Worm (Caenorhabditis elegans) whole organism, midembryonic: ENCODE data around the gene Y105C5B.9.

Source experiments
- klf-2 ChIP-seq: fragments of 200-800 bp; sonication (Bioruptor generic); conservative IDR thresholded peaks from 2 replicates; pipeline ENCODE4 v1.3.6; 2022; ENCODE audit warnings: missing genetic modification reagents, missing genetic modification characterization, missing compliant biosample characterization
- ref-1 ChIP-seq: fragments of 200-800 bp; sonication (Bioruptor generic); conservative IDR thresholded peaks from 2 replicates; pipeline ENCODE4 v1.3.6; 2022; ENCODE audit warnings: missing genetic modification reagents, missing genetic modification characterization, missing compliant biosample characterization
- ztf-23 ChIP-seq: fragments of 200-800 bp; sonication (Bioruptor generic); IDR thresholded peaks from 2 replicates; pipeline ENCODE4 v1.3.6; 2022; ENCODE audit warnings: missing genetic modification reagents, missing genetic modification characterization, missing compliant biosample characterization

DNA sequence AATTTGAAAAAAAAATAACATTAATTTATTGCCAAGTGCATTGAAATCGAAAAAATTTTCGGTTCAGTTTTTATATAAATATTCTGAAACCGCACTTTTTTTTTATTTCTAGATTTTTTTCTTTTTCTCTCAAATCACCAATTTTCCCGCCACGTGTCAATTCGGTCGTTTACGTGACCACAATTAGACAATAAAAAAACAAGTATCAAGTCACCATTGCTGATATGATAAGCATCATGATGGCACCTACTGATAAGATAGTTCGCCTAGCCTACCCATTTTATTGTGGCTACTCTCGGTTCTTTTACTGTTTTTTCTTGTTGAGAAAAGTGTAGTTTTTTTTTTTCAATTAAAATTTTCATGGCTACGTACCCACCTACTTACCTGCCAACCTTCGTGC is 550 bp upstream of the Y105C5B.9 start:
- TF ChIP-seq ztf-23 (GFP tag; lab: Robert Waterston, UW) (no peak), ref-1 (GFP tag; lab: Robert Waterston, UW) (no peak), klf-2 (no peak)
